Fruit fly (Drosophila melanogaster): Measurements from ENCODE around the gene Brd.

Gene Brd

DNA sequence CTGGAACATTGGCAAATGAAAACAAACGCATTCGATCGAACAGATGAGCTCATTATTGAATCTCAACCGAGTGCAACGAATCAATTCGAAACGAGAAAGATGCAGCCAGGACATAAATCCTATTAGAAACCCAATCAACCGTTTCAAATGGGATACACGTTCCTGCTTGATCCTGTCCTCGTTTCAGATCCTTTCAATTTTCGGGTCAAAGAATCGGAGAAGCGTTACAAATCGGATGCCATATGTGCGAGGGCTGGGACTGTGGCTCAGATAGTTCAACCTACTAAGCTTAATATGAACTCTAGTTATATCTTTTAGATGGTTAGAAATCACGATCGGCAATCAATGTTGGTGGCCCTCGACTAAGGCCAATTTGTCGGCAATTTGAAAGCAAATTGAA lies 22.5 kb upstream of the Brd start:
- TF ChIP-seq brk (GFP tag; optimal IDR thresholded peaks at IDR 0.05) (no peak), dsf (GFP tag; optimal IDR thresholded peaks at IDR 0.05; ENCODE audit: borderline replicate concordance) (no peak), lola (GFP tag; optimal IDR thresholded peaks at IDR 0.05) (no peak), Sp1 (GFP tag; optimal IDR thresholded peaks at IDR 0.05) (no peak), GATAd (GFP tag; optimal IDR thresholded peaks at IDR 0.05) (no peak), rgr (GFP tag; optimal IDR thresholded peaks at IDR 0.05) (no peak), woc (GFP tag; optimal IDR thresholded peaks at IDR 0.05) (no peak), Dif (GFP tag; optimal IDR thresholded peaks at IDR 0.05; ENCODE audit: partially characterized antibody) (no peak), sv (GFP tag; optimal IDR thresholded peaks at IDR 0.05) (no peak), Hnf4 (GFP tag; optimal IDR thresholded peaks at IDR 0.05) (no peak)

- no peak for TF ChIP-seq jim (GFP tag; optimal IDR thresholded peaks at IDR 0.05)
- TF ChIP-seq woc (GFP tag; optimal IDR thresholded peaks at IDR 0.05), result no peak
- TF ChIP-seq Abd-B (GFP tag; optimal IDR thresholded peaks at IDR 0.05), result no peak
- no peak for TF ChIP-seq Sp1 (GFP tag; optimal IDR thresholded peaks at IDR 0.05)
- no peak for TF ChIP-seq CG32264 (GFP tag; optimal IDR thresholded peaks at IDR 0.05)
- TF ChIP-seq GATAd (GFP tag; optimal IDR thresholded peaks at IDR 0.05), result no peak
- TF ChIP-seq dl (GFP tag; optimal IDR thresholded peaks at IDR 0.05; ENCODE audit: insufficient read depth in 1 of 2, partially characterized antibody in 2 of 2), result no peak
- no peak for TF ChIP-seq lola (GFP tag; optimal IDR thresholded peaks at IDR 0.05)
- no peak for TF ChIP-seq ey (GFP tag; optimal IDR thresholded peaks at IDR 0.05)
- no peak for TF ChIP-seq Rel (GFP tag; optimal IDR thresholded peaks at IDR 0.05)
- no peak for TF ChIP-seq Rel (tag; optimal IDR thresholded peaks at IDR 0.05)
- no peak for TF ChIP-seq tai (GFP tag; optimal IDR thresholded peaks at IDR 0.05)
These were observed 19.4 kb upstream of the Brd start for dm6 chr3L:14952858-14953669.

dm6 chr3L:14956288-14957032 lies 16.0 kb upstream of the Brd start:
- TF ChIP-seq CrebA (GFP tag; optimal IDR thresholded peaks at IDR 0.05; ENCODE audit: borderline replicate concordance) (no peak), psq (GFP tag; optimal IDR thresholded peaks at IDR 0.05) (no peak), lola (GFP tag; optimal IDR thresholded peaks at IDR 0.05) (no peak), dmrt93B (GFP tag; optimal IDR thresholded peaks at IDR 0.05) (no peak), Hnf4 (GFP tag; optimal IDR thresholded peaks at IDR 0.05) (no peak), Sp1 (GFP tag; optimal IDR thresholded peaks at IDR 0.05) (no peak), fru (GFP tag; optimal IDR thresholded peaks at IDR 0.05) (no peak), foxo (GFP tag; optimal IDR thresholded peaks at IDR 0.05) (no peak), dl (GFP tag; optimal IDR thresholded peaks at IDR 0.05; ENCODE audit: insufficient read depth in 1 of 2, partially characterized antibody in 2 of 2) (no peak), Myc (optimal IDR thresholded peaks at IDR 0.05) (no peak), ey (GFP tag; optimal IDR thresholded peaks at IDR 0.05) (no peak), woc (GFP tag; optimal IDR thresholded peaks at IDR 0.05) (no peak), N (GFP tag; optimal IDR thresholded peaks at IDR 0.05) (no peak), OdsH (GFP tag; optimal IDR thresholded peaks at IDR 0.05) (no peak), sv (GFP tag; optimal IDR thresholded peaks at IDR 0.05) (no peak)

- TF ChIP-seq Abd-B (GFP tag; optimal IDR thresholded peaks at IDR 0.05) (no peak), Hr83 (GFP tag; optimal IDR thresholded peaks at IDR 0.05; ENCODE audit: poor library complexity, severe bottlenecking) (no peak), dl (GFP tag; optimal IDR thresholded peaks at IDR 0.05; ENCODE audit: insufficient read depth in 1 of 2, partially characterized antibody in 2 of 2) (no peak), HLH106 (tag; optimal IDR thresholded peaks at IDR 0.05) (no peak), ey (GFP tag; optimal IDR thresholded peaks at IDR 0.05) (no peak), tai (GFP tag; optimal IDR thresholded peaks at IDR 0.05) (no peak), Rel (GFP tag; optimal IDR thresholded peaks at IDR 0.05) (no peak), Rel (tag; optimal IDR thresholded peaks at IDR 0.05) (no peak), br (GFP tag; optimal IDR thresholded peaks at IDR 0.05) (no peak)
These were observed 15.5 kb upstream of the Brd start for dm6 chr3L:14957033-14957328.
